Worm (Caenorhabditis elegans): Measurements from ENCODE around the gene T25E12.16.

T25E12.16 gene

ce11 chrV:16733681-16734080 lies at the start of gene T25E12.16:
Gene T25E12.16 (minus strand): TSS chrV:16733781.
- TF ChIP-seq tra-4 (tag; optimal IDR thresholded peaks at IDR 0.05) (no peak), ets-7 (tag; optimal IDR thresholded peaks at IDR 0.05) (no peak), ceh-13 (GFP tag; optimal IDR thresholded peaks at IDR 0.05) (no peak), sea-1 (GFP tag; conservative IDR thresholded peaks at IDR 0.05) (no peak), aly-1 (tag; optimal IDR thresholded peaks at IDR 0.05) (no peak), tbx-11 (GFP tag; IDR thresholded peaks at IDR 0.05) (no peak), B0310.2 (tag; optimal IDR thresholded peaks at IDR 0.05) (no peak), scrt-1 (GFP tag; IDR thresholded peaks at IDR 0.05) (no peak), flt-1 (GFP tag; IDR thresholded peaks at IDR 0.05) (no peak), tbx-37 (GFP tag; conservative IDR thresholded peaks at IDR 0.05) (no peak), ceh-36 (tag; optimal IDR thresholded peaks at IDR 0.05) (no peak), hnd-1 (tag; optimal IDR thresholded peaks at IDR 0.05) (no peak), pes-1 (GFP tag; IDR thresholded peaks at IDR 0.05) (no peak), hmbx-1 (tag; optimal IDR thresholded peaks at IDR 0.05) (no peak), F13C5.2 (tag; optimal IDR thresholded peaks at IDR 0.05) (no peak), ama-1 (optimal IDR thresholded peaks at IDR 0.05) (no peak), hmg-4 (GFP tag; optimal IDR thresholded peaks at IDR 0.05) (no peak)

- no peak for TF ChIP-seq hnd-1 (tag; optimal IDR thresholded peaks at IDR 0.05)
- TF ChIP-seq ceh-13 (GFP tag; optimal IDR thresholded peaks at IDR 0.05): no peak
- no peak for TF ChIP-seq sea-1 (GFP tag; conservative IDR thresholded peaks at IDR 0.05)
- no peak for TF ChIP-seq aly-1 (tag; optimal IDR thresholded peaks at IDR 0.05)
- TF ChIP-seq F13C5.2 (tag; optimal IDR thresholded peaks at IDR 0.05): no peak
- TF ChIP-seq flt-1 (GFP tag; IDR thresholded peaks at IDR 0.05): no peak
- no peak for TF ChIP-seq tbx-11 (GFP tag; IDR thresholded peaks at IDR 0.05)
- no peak for TF ChIP-seq pes-1 (GFP tag; IDR thresholded peaks at IDR 0.05)
- no peak for TF ChIP-seq tra-4 (tag; optimal IDR thresholded peaks at IDR 0.05)
These were observed 48.4 kb upstream of the T25E12.16 start for ce11 chrV:16781974-16782373.

- TF ChIP-seq sea-1 (GFP tag; conservative IDR thresholded peaks at IDR 0.05) (no peak), hmbx-1 (tag; optimal IDR thresholded peaks at IDR 0.05) (no peak), hnd-1 (tag; optimal IDR thresholded peaks at IDR 0.05) (no peak), F13C5.2 (tag; optimal IDR thresholded peaks at IDR 0.05) (no peak)
These were observed 47.0 kb upstream of the T25E12.16 start for ce11 chrV:16780554-16780953.

ce11 chrV:16779971-16780370 lies 46.4 kb upstream of the T25E12.16 start:
- no peak for TF ChIP-seq aly-1 (tag; optimal IDR thresholded peaks at IDR 0.05)
- TF ChIP-seq tbx-11 (GFP tag; IDR thresholded peaks at IDR 0.05): no peak
- no peak for TF ChIP-seq ceh-13 (GFP tag; optimal IDR thresholded peaks at IDR 0.05)
- no peak for TF ChIP-seq hmbx-1 (tag; optimal IDR thresholded peaks at IDR 0.05)
- TF ChIP-seq B0310.2 (tag; optimal IDR thresholded peaks at IDR 0.05): no peak
- no peak for TF ChIP-seq ceh-36 (tag; optimal IDR thresholded peaks at IDR 0.05)
- TF ChIP-seq F13C5.2 (tag; optimal IDR thresholded peaks at IDR 0.05): no peak
- TF ChIP-seq ets-7 (tag; optimal IDR thresholded peaks at IDR 0.05): no peak
- no peak for TF ChIP-seq tbx-37 (GFP tag; conservative IDR thresholded peaks at IDR 0.05)
- TF ChIP-seq hmg-4 (GFP tag; optimal IDR thresholded peaks at IDR 0.05): no peak
- no peak for TF ChIP-seq flt-1 (GFP tag; IDR thresholded peaks at IDR 0.05)
- TF ChIP-seq pes-1 (GFP tag; IDR thresholded peaks at IDR 0.05): no peak
- no peak for TF ChIP-seq ama-1 (optimal IDR thresholded peaks at IDR 0.05)
- no peak for TF ChIP-seq sea-1 (GFP tag; conservative IDR thresholded peaks at IDR 0.05)
- TF ChIP-seq hnd-1 (tag; optimal IDR thresholded peaks at IDR 0.05): no peak
- no peak for TF ChIP-seq tra-4 (tag; optimal IDR thresholded peaks at IDR 0.05)
- TF ChIP-seq scrt-1 (GFP tag; IDR thresholded peaks at IDR 0.05): no peak

- TF ChIP-seq hmbx-1 (tag; optimal IDR thresholded peaks at IDR 0.05) (no peak), B0310.2 (tag; optimal IDR thresholded peaks at IDR 0.05) (no peak), ama-1 (optimal IDR thresholded peaks at IDR 0.05) (no peak), F13C5.2 (tag; optimal IDR thresholded peaks at IDR 0.05) (no peak), tra-4 (tag; optimal IDR thresholded peaks at IDR 0.05) (no peak)
These were observed 45.7 kb upstream of the T25E12.16 start for ce11 chrV:16779281-16779597.

- TF ChIP-seq tra-4 (tag; optimal IDR thresholded peaks at IDR 0.05) (no peak), aly-1 (tag; optimal IDR thresholded peaks at IDR 0.05) (no peak), ceh-13 (GFP tag; optimal IDR thresholded peaks at IDR 0.05) (no peak), flt-1 (GFP tag; IDR thresholded peaks at IDR 0.05) (no peak), B0310.2 (tag; optimal IDR thresholded peaks at IDR 0.05) (no peak)
These were observed 45.1 kb upstream of the T25E12.16 start for ce11 chrV:16778540-16779280.

ce11 chrV:16774428-16774827 lies 40.8 kb upstream of the T25E12.16 start:
- TF ChIP-seq tbx-37 (GFP tag; conservative IDR thresholded peaks at IDR 0.05) (no peak), B0310.2 (tag; optimal IDR thresholded peaks at IDR 0.05) (no peak), pes-1 (GFP tag; IDR thresholded peaks at IDR 0.05) (no peak), ceh-13 (GFP tag; optimal IDR thresholded peaks at IDR 0.05) (no peak), hmbx-1 (tag; optimal IDR thresholded peaks at IDR 0.05) (no peak), flt-1 (GFP tag; IDR thresholded peaks at IDR 0.05) (no peak), scrt-1 (GFP tag; IDR thresholded peaks at IDR 0.05) (no peak), tra-4 (tag; optimal IDR thresholded peaks at IDR 0.05) (no peak), hnd-1 (tag; optimal IDR thresholded peaks at IDR 0.05) (no peak), ets-7 (tag; optimal IDR thresholded peaks at IDR 0.05) (no peak)

- TF ChIP-seq hmg-4 (GFP tag; optimal IDR thresholded peaks at IDR 0.05) (no peak), F13C5.2 (tag; optimal IDR thresholded peaks at IDR 0.05) (no peak), flt-1 (GFP tag; IDR thresholded peaks at IDR 0.05) (no peak), ama-1 (optimal IDR thresholded peaks at IDR 0.05) (no peak), tbx-37 (GFP tag; conservative IDR thresholded peaks at IDR 0.05) (no peak), aly-1 (tag; optimal IDR thresholded peaks at IDR 0.05) (no peak), ceh-36 (tag; optimal IDR thresholded peaks at IDR 0.05) (no peak), hmbx-1 (tag; optimal IDR thresholded peaks at IDR 0.05) (no peak), hnd-1 (tag; optimal IDR thresholded peaks at IDR 0.05) (no peak), ets-7 (tag; optimal IDR thresholded peaks at IDR 0.05) (no peak), sea-1 (GFP tag; conservative IDR thresholded peaks at IDR 0.05) (no peak), pes-1 (GFP tag; IDR thresholded peaks at IDR 0.05) (no peak), B0310.2 (tag; optimal IDR thresholded peaks at IDR 0.05) (no peak)
These were observed 26.4 kb upstream of the T25E12.16 start for ce11 chrV:16759937-16760336.
